Worm (Caenorhabditis elegans) whole organism, midembryonic: ENCODE measurements around the gene K03H1.11.

Experiments
- T22C8.4 ChIP-seq: fragments of 200-800 bp; sonication (Bioruptor generic); IDR thresholded peaks from 2 replicates; pipeline ENCODE4 v1.3.6; 2022; ENCODE audit warnings: missing genetic modification characterization, missing compliant biosample characterization
- cog-1 ChIP-seq: sonication (generic microtip); optimal IDR thresholded peaks from 2 replicates; lab custom pipeline; 2016; ENCODE audit warnings: missing genetic modification characterization, missing compliant biosample characterization
- flt-1 ChIP-seq: fragments of 200-800 bp; sonication (Bioruptor generic); IDR thresholded peaks from 2 replicates; pipeline ENCODE4 v1.3.6; 2022; ENCODE audit warnings: missing genetic modification characterization, missing compliant biosample characterization
- klf-2 ChIP-seq: fragments of 200-800 bp; sonication (Bioruptor generic); conservative IDR thresholded peaks from 2 replicates; pipeline ENCODE4 v1.3.6; 2022; ENCODE audit warnings: missing genetic modification reagents, missing genetic modification characterization, missing compliant biosample characterization
- med-1 ChIP-seq: sonication (generic microtip); optimal IDR thresholded peaks from 2 replicates; lab custom pipeline; 2017; ENCODE audit warnings: missing genetic modification characterization, mild to moderate bottlenecking, missing compliant biosample characterization, antibody characterized with exemption, missing genetic modification reagents; ENCODE audit not compliant: insufficient read depth
- ref-1 ChIP-seq: fragments of 200-800 bp; sonication (Bioruptor generic); conservative IDR thresholded peaks from 2 replicates; pipeline ENCODE4 v1.3.6; 2022; ENCODE audit warnings: missing genetic modification reagents, missing genetic modification characterization, missing compliant biosample characterization
- tab-1 ChIP-seq: fragments of 200-800 bp; sonication (Bioruptor generic); IDR thresholded peaks from 2 replicates; pipeline ENCODE4 v1.3.6; 2022; ENCODE audit warnings: missing genetic modification characterization, missing compliant biosample characterization
- ztf-23 ChIP-seq: fragments of 200-800 bp; sonication (Bioruptor generic); IDR thresholded peaks from 2 replicates; pipeline ENCODE4 v1.3.6; 2022; ENCODE audit warnings: missing genetic modification reagents, missing genetic modification characterization, missing compliant biosample characterization
- ztf-29 ChIP-seq: fragments of 200-800 bp; sonication (Bioruptor generic); IDR thresholded peaks from 2 replicates; pipeline ENCODE4 v1.3.6; 2022; ENCODE audit warnings: missing genetic modification reagents, missing genetic modification characterization, missing compliant biosample characterization

K03H1.11 gene

ce11 chrIII:9910608-9911479, 40.9 kb downstream of the K03H1.11 start, which contains the start of the genes cyld-1 and F40F12.9:
Gene cyld-1 (minus strand): TSS chrIII:9910658.
Gene F40F12.9 (plus strand): TSS chrIII:9911328.
- TF ChIP-seq T22C8.4 (no peak), med-1 (GFP tag; lab: Kevin White, UChicago) (no peak), ztf-23 (GFP tag; lab: Robert Waterston, UW) (no peak), tab-1 (GFP tag; lab: Robert Waterston, UW) (no peak), klf-2 (GFP tag; lab: Robert Waterston, UW) (no peak), flt-1 (GFP tag; lab: Robert Waterston, UW) (no peak), cog-1 (tag; lab: Kevin White, UChicago) (no peak), ztf-29 (GFP tag; lab: Robert Waterston, UW) (no peak), ref-1 (GFP tag; lab: Robert Waterston, UW) (no peak)

ce11 chrIII:9908769-9909168, 43.0 kb downstream of the K03H1.11 start:
- TF ChIP-seq cog-1 (tag; lab: Kevin White, UChicago) (no peak), flt-1 (GFP tag; lab: Robert Waterston, UW) (no peak), med-1 (GFP tag; lab: Kevin White, UChicago) (no peak), T22C8.4 (no peak), ztf-29 (GFP tag; lab: Robert Waterston, UW) (no peak), ztf-23 (GFP tag; lab: Robert Waterston, UW) (no peak), ref-1 (GFP tag; lab: Robert Waterston, UW) (no peak), tab-1 (GFP tag; lab: Robert Waterston, UW) (no peak), klf-2 (GFP tag; lab: Robert Waterston, UW) (no peak)

ce11 chrIII:9907574-9907973, 44.2 kb downstream of the K03H1.11 start:
- TF ChIP-seq ztf-29 (GFP tag; lab: Robert Waterston, UW) (no peak), cog-1 (tag; lab: Kevin White, UChicago) (no peak), T22C8.4 (no peak), klf-2 (GFP tag; lab: Robert Waterston, UW) (no peak), med-1 (GFP tag; lab: Kevin White, UChicago) (no peak), tab-1 (GFP tag; lab: Robert Waterston, UW) (no peak), ztf-23 (GFP tag; lab: Robert Waterston, UW) (no peak), ref-1 (GFP tag; lab: Robert Waterston, UW) (no peak), flt-1 (GFP tag; lab: Robert Waterston, UW) (no peak)

- TF ChIP-seq ztf-23 (GFP tag; lab: Robert Waterston, UW) (no peak), flt-1 (GFP tag; lab: Robert Waterston, UW) (no peak), ztf-29 (GFP tag; lab: Robert Waterston, UW) (no peak), med-1 (GFP tag; lab: Kevin White, UChicago) (no peak), tab-1 (GFP tag; lab: Robert Waterston, UW) (no peak), cog-1 (tag; lab: Kevin White, UChicago) (no peak), klf-2 (GFP tag; lab: Robert Waterston, UW) (no peak), ref-1 (GFP tag; lab: Robert Waterston, UW) (no peak), T22C8.4 (no peak)
Observed at ce11 chrIII:9905307-9905706, 46.5 kb downstream of the K03H1.11 start.

ce11 chrIII:9903694-9904292, 48.0 kb downstream of the K03H1.11 start:
- TF ChIP-seq ref-1 (GFP tag; lab: Robert Waterston, UW), result no peak
- no peak for TF ChIP-seq ztf-23 (GFP tag; lab: Robert Waterston, UW)
- TF ChIP-seq cog-1 (tag; lab: Kevin White, UChicago), result no peak
- no peak for TF ChIP-seq ztf-29 (GFP tag; lab: Robert Waterston, UW)
- TF ChIP-seq tab-1 (GFP tag; lab: Robert Waterston, UW), result no peak
- no peak for TF ChIP-seq med-1 (GFP tag; lab: Kevin White, UChicago)
- TF ChIP-seq T22C8.4, result no peak
- no peak for TF ChIP-seq klf-2 (GFP tag; lab: Robert Waterston, UW)
- no peak for TF ChIP-seq flt-1 (GFP tag; lab: Robert Waterston, UW)
